Worm (Caenorhabditis elegans) whole organism, mixed stage, embryonic: ENCODE results near the gene K09H11.15.

Source experiments
- bed-3 ChIP-seq: fragments of 200-800 bp; sonication (Bioruptor generic); optimal IDR thresholded peaks from 3 replicates; lab custom pipeline; 2018; ENCODE audit warnings: mild to moderate bottlenecking, missing genetic modification characterization, moderate library complexity, missing compliant biosample characterization
- blmp-1 ChIP-seq: fragments of 150-350 bp; optimal IDR thresholded peaks from 2 replicates; lab custom pipeline; 2014; ENCODE audit warnings: missing biosample characterization, missing genetic modification characterization
- mab-5 ChIP-seq: fragments of 150-350 bp; optimal IDR thresholded peaks from 2 replicates; lab custom pipeline; 2014; ENCODE audit warnings: missing biosample characterization, missing genetic modification characterization
- mep-1 ChIP-seq: fragments of 150-350 bp; optimal IDR thresholded peaks from 2 replicates; lab custom pipeline; 2017; ENCODE audit warnings: missing biosample characterization, missing genetic modification reagents, missing genetic modification characterization, inconsistent platforms
- nhr-237 ChIP-seq: fragments of 150-350 bp; optimal IDR thresholded peaks from 2 replicates; lab custom pipeline; 2014; ENCODE audit warnings: missing biosample characterization, missing genetic modification characterization
- snpc-4 ChIP-seq: fragments of 150-350 bp; optimal IDR thresholded peaks from 2 replicates; lab custom pipeline; 2014; ENCODE audit warnings: missing biosample characterization, missing genetic modification characterization
- unc-62 ChIP-seq: fragments of 150-350 bp; optimal IDR thresholded peaks from 2 replicates; lab custom pipeline; 2014; ENCODE audit warnings: missing biosample characterization, missing genetic modification reagents, missing genetic modification characterization
- zip-8 ChIP-seq: fragments of 150-350 bp; optimal IDR thresholded peaks from 2 replicates; lab custom pipeline; 2014; ENCODE audit warnings: missing biosample characterization, missing genetic modification characterization
- ztf-11 ChIP-seq: fragments of 150-350 bp; optimal IDR thresholded peaks from 2 replicates; lab custom pipeline; 2014; ENCODE audit warnings: missing biosample characterization, missing genetic modification characterization

DNA sequence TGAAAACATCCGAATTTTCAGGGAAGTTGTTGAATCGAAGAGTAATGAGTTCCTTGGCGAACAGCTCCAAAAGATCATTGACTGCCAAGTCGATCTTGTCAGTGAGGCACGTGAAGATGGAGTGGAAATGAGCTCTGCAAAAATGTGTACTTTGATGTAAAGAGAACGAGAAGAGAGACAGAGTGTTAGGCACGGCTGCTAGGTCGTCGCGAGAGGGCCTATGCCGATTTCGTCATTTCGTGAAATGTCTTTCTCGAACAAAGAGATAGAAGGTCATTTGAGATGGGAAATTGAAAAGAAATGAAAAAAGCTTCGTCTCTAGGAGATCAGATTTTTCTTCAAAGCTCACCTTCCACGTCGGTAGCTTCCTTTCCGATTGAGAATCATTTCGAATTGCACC lies 49.3 kb upstream of the K09H11.15 start:
- TF ChIP-seq zip-8, result no peak
- no peak for TF ChIP-seq mep-1
- TF ChIP-seq nhr-237 (tag; lab: Kevin White, UChicago), result no peak
- TF ChIP-seq unc-62 (GFP tag; lab: Kevin White, UChicago), result no peak
- no peak for TF ChIP-seq blmp-1
- TF ChIP-seq bed-3 (GFP tag; lab: Kevin White, UChicago), result no peak
- no peak for TF ChIP-seq snpc-4 (tag; lab: Kevin White, UChicago)
- no peak for TF ChIP-seq ztf-11 (tag; lab: Kevin White, UChicago)
- TF ChIP-seq mab-5 (tag; lab: Kevin White, UChicago), result no peak
